Fruit fly (Drosophila melanogaster): ENCODE measurements around the gene CG3213.

CG3213 gene

DNA sequence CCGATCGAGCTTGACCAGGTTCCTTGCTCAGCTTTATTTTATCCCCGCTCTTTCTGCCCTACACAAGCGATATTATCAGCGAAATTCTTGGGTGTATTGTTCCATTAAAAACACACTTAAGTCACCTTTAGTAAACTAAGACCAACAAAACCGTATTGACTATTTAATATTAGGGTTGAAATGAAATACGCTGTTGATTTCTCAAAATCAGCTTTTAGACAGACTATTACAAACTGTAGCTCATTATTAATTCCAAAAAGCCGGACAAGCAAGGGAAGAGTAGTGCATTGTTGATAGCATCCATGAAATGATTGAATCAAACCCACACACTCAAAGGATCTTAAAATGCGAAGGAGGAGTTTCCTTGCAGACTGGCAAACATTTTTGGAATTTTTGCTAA is 38.8 kb upstream of the CG3213 start (continued):
- no peak for TF ChIP-seq CrebA (GFP tag; optimal IDR thresholded peaks at IDR 0.05; ENCODE audit: borderline replicate concordance)

DNA sequence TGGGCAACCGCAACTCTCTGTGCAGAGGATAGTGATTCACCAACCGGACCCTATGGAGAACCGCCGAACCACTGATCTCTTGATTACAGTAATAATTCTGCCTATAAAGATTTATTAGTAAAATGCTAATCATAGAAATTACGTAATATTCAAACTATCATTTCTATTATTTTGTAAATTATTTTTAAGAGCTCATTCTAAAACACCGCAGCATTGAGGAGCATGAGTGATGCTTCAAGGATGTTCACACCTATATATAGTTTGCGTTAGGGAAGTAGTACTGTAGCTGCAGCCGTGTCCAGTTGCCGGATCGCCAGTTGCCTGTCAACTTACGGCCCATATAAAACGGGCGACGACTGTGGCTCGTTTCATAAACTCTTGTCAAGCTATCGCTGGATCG is 38.0 kb upstream of the CG3213 start:
- peak; percentile 9 for TF ChIP-seq fru (GFP tag; optimal IDR thresholded peaks at IDR 0.05)
- no peak for TF ChIP-seq lola (GFP tag; optimal IDR thresholded peaks at IDR 0.05)

DNA sequence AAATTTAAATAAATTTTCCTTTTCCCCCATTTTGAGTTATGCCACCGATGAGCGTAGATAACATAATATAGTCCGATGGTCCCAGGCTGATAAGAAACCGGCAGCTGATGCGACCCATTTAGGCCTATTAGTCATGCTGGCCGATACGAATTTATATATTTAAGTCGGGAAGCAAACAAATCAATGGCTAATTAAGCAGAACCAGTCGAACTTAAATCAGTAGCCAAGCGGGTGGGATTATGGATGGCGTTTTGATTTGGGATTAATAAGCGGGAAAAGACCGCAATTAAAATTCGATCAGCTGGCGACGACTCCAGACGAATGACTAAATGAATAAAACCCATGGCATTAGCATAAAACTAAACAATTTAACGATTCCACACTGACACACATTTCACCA is 37.5 kb upstream of the CG3213 start:
- no peak for TF ChIP-seq brk (GFP tag; optimal IDR thresholded peaks at IDR 0.05)
- no peak for TF ChIP-seq Jra (GFP tag; optimal IDR thresholded peaks at IDR 0.05)
- no peak for TF ChIP-seq usp (GFP tag; optimal IDR thresholded peaks at IDR 0.05)
- no peak for TF ChIP-seq lola (GFP tag; optimal IDR thresholded peaks at IDR 0.05)
- TF ChIP-seq Hnf4 (GFP tag; optimal IDR thresholded peaks at IDR 0.05): no peak
- TF ChIP-seq jim (GFP tag; optimal IDR thresholded peaks at IDR 0.05): no peak

dm6 chr2L:3555408-3556058 is 36.1 kb upstream of the CG3213 start:
- no peak for TF ChIP-seq dsf (GFP tag; optimal IDR thresholded peaks at IDR 0.05; ENCODE audit: borderline replicate concordance)
- TF ChIP-seq fru (GFP tag; optimal IDR thresholded peaks at IDR 0.05): peak; percentile 3
- TF ChIP-seq CG9705 (GFP tag; optimal IDR thresholded peaks at IDR 0.05): no peak
- TF ChIP-seq foxo (GFP tag; optimal IDR thresholded peaks at IDR 0.05): peak in 1 of 2 experiments; percentile 42
- TF ChIP-seq Abd-B (GFP tag; optimal IDR thresholded peaks at IDR 0.05): no peak
- TF ChIP-seq CG32264 (GFP tag; optimal IDR thresholded peaks at IDR 0.05): no peak
- no peak for TF ChIP-seq jim (GFP tag; optimal IDR thresholded peaks at IDR 0.05)
- peak; percentile 6 for TF ChIP-seq HLH106 (tag; optimal IDR thresholded peaks at IDR 0.05)
- no peak for TF ChIP-seq dl (GFP tag; optimal IDR thresholded peaks at IDR 0.05; ENCODE audit: insufficient read depth in 1 of 2, partially characterized antibody in 2 of 2)
- no peak for TF ChIP-seq Sp1 (GFP tag; optimal IDR thresholded peaks at IDR 0.05)
- no peak for TF ChIP-seq Myc (optimal IDR thresholded peaks at IDR 0.05)
- no peak for TF ChIP-seq sv (GFP tag; optimal IDR thresholded peaks at IDR 0.05)
- TF ChIP-seq woc (GFP tag; optimal IDR thresholded peaks at IDR 0.05): no peak
- TF ChIP-seq usp (GFP tag; optimal IDR thresholded peaks at IDR 0.05): no peak
- no peak for TF ChIP-seq tai (GFP tag; optimal IDR thresholded peaks at IDR 0.05)
- TF ChIP-seq h (GFP tag; optimal IDR thresholded peaks at IDR 0.05): peak; percentile 41

DNA sequence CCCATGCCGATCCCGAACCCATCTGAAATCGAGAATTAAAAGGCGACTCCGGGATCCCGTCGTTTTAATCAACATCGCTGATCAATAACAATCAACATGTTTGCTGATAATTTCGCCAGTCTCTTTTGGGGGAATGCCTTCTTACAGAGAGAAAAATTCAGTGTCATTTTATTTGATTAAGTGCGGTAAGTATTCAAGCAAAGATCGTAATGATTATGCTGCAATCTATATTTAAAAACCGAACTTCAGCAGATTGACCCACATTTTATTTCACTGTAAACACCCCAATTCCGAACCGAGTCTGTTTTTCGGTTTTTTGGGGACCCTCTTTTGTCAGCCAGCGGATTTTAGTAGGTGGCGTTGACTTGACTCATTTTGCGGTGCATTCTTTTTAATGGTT is 34.5 kb upstream of the CG3213 start:
- TF ChIP-seq br (GFP tag; optimal IDR thresholded peaks at IDR 0.05): peak; percentile 68
- TF ChIP-seq rgr (GFP tag; optimal IDR thresholded peaks at IDR 0.05): peak; percentile 61
- TF ChIP-seq jim (GFP tag; optimal IDR thresholded peaks at IDR 0.05): no peak
- TF ChIP-seq Hnf4 (GFP tag; optimal IDR thresholded peaks at IDR 0.05): peak; percentile 59
- no peak for TF ChIP-seq Hr83 (GFP tag; optimal IDR thresholded peaks at IDR 0.05; ENCODE audit: poor library complexity, severe bottlenecking)
- TF ChIP-seq CrebA (GFP tag; optimal IDR thresholded peaks at IDR 0.05; ENCODE audit: borderline replicate concordance): no peak
- peak; percentile 72 for TF ChIP-seq h (GFP tag; optimal IDR thresholded peaks at IDR 0.05)
- no peak for TF ChIP-seq Rel (GFP tag; optimal IDR thresholded peaks at IDR 0.05)
- TF ChIP-seq Rel (tag; optimal IDR thresholded peaks at IDR 0.05): peak; percentile 31
- TF ChIP-seq foxo (GFP tag; optimal IDR thresholded peaks at IDR 0.05): peak in 1 of 2 experiments; percentile 64
- TF ChIP-seq Dfd (GFP tag; optimal IDR thresholded peaks at IDR 0.05): no peak
- no peak for TF ChIP-seq Abd-B (GFP tag; optimal IDR thresholded peaks at IDR 0.05)
- TF ChIP-seq dmrt93B (GFP tag; optimal IDR thresholded peaks at IDR 0.05): peak; percentile 62
- peak; percentile 30 for TF ChIP-seq woc (GFP tag; optimal IDR thresholded peaks at IDR 0.05)
- peak; percentile 33 for TF ChIP-seq psq (GFP tag; optimal IDR thresholded peaks at IDR 0.05)
- no peak for TF ChIP-seq GATAd (GFP tag; optimal IDR thresholded peaks at IDR 0.05)
- TF ChIP-seq CG9705 (GFP tag; optimal IDR thresholded peaks at IDR 0.05): peak; percentile 26
- TF ChIP-seq ey (GFP tag; optimal IDR thresholded peaks at IDR 0.05): peak; percentile 66
- peak; percentile 64 for TF ChIP-seq fru (GFP tag; optimal IDR thresholded peaks at IDR 0.05)
- peak; percentile 60 for TF ChIP-seq OdsH (GFP tag; optimal IDR thresholded peaks at IDR 0.05)
- TF ChIP-seq Sp1 (GFP tag; optimal IDR thresholded peaks at IDR 0.05): peak; percentile 58
- peak; percentile 76 for TF ChIP-seq HLH106 (tag; optimal IDR thresholded peaks at IDR 0.05)
- TF ChIP-seq CG32264 (GFP tag; optimal IDR thresholded peaks at IDR 0.05): peak; percentile 32

All from whole organism, wandering third instar larva.